Worm (Caenorhabditis elegans): ENCODE data around the gene C14A11.9.
A peak's percentile ranks its signal among the peaks of the same experiment; 100 is the strongest.

Gene C14A11.9

ce11 chrX:2826337-2826736, 16.9 kb upstream of the C14A11.9 start:
- TF ChIP-seq zfh-2 (GFP tag; conservative IDR thresholded peaks at IDR 0.05), result peak; percentile 77
- TF ChIP-seq mel-28 (tag; optimal IDR thresholded peaks at IDR 0.05; ENCODE audit: borderline replicate concordance), result no peak
- TF ChIP-seq lin-26 (GFP tag; IDR thresholded peaks at IDR 0.05), result no peak
- TF ChIP-seq egrh-3 (GFP tag; IDR thresholded peaks at IDR 0.05), result peak; percentile 43; the same call in 1 of the 2 replicates
- TF ChIP-seq nhr-80 (tag; optimal IDR thresholded peaks at IDR 0.05), result no peak
- no peak for TF ChIP-seq D2030.7 (GFP tag; IDR thresholded peaks at IDR 0.05)
- no peak for TF ChIP-seq chd-7 (tag; optimal IDR thresholded peaks at IDR 0.05)
- TF ChIP-seq lsl-1 (GFP tag; optimal IDR thresholded peaks at IDR 0.05), result no peak
- TF ChIP-seq dpl-1 (GFP tag; optimal IDR thresholded peaks at IDR 0.05), result no peak
- TF ChIP-seq aptf-3 (GFP tag; IDR thresholded peaks at IDR 0.05), result no peak
- TF ChIP-seq F39B2.1 (GFP tag; IDR thresholded peaks at IDR 0.05), result no peak

ce11 chrX:2820148-2820547, 10.7 kb upstream of the C14A11.9 start, which contains the start of gene tsp-6:
Gene tsp-6, plus strand, starts transcription at chrX:2820448.
- TF ChIP-seq nhr-90 (tag; optimal IDR thresholded peaks at IDR 0.05) (no peak), ets-4 (GFP tag; optimal IDR thresholded peaks at IDR 0.05) (no peak), Y67H2A.10 (GFP tag; conservative IDR thresholded peaks at IDR 0.05) (no peak), pbrm-1 (GFP tag; IDR thresholded peaks at IDR 0.05) (no peak)

- TF ChIP-seq pha-4 (tag; optimal IDR thresholded peaks at IDR 0.05) (no peak), fkh-3 (tag; optimal IDR thresholded peaks at IDR 0.05) (no peak), nhr-179 (tag; optimal IDR thresholded peaks at IDR 0.05) (no peak), F33H1.4 (GFP tag; IDR thresholded peaks at IDR 0.05) (no peak), ztf-18 (tag; optimal IDR thresholded peaks at IDR 0.05) (no peak), snpc-1.1 (tag; optimal IDR thresholded peaks at IDR 0.05; ENCODE audit: insufficient read depth) (no peak), lin-40 (tag; optimal IDR thresholded peaks at IDR 0.05) (no peak), sdz-38 (tag; optimal IDR thresholded peaks at IDR 0.05) (no peak), pbrm-1 (GFP tag; IDR thresholded peaks at IDR 0.05) (no peak)
These were observed 10.3 kb upstream of the C14A11.9 start for ce11 chrX:2819747-2820146.

- TF ChIP-seq lsy-27 (tag; optimal IDR thresholded peaks at IDR 0.05; ENCODE audit: borderline replicate concordance, insufficient read depth) (no peak), athp-1 (tag; optimal IDR thresholded peaks at IDR 0.05) (no peak), hmg-20 (GFP tag; IDR thresholded peaks at IDR 0.05) (no peak), nfyb-1 (GFP tag; IDR thresholded peaks at IDR 0.05) (no peak), F52B5.7 (tag; optimal IDR thresholded peaks at IDR 0.05) (no peak), ztf-28 (GFP tag; IDR thresholded peaks at IDR 0.05) (no peak), ceh-58 (GFP tag; IDR thresholded peaks at IDR 0.05) (no peak), efl-1 (GFP tag; optimal IDR thresholded peaks at IDR 0.05) (no peak)
These were observed 9.5 kb upstream of the C14A11.9 start for ce11 chrX:2818899-2819298.

ce11 chrX:2814097-2814720, 4.8 kb upstream of the C14A11.9 start, which contains the start of gene C14A11.6:
Gene C14A11.6, minus strand, starts transcription at chrX:2814147.
- no peak for TF ChIP-seq ama-1 (optimal IDR thresholded peaks at IDR 0.05)
- TF ChIP-seq ama-1 (GFP tag; optimal IDR thresholded peaks at IDR 0.05), result no peak
- TF ChIP-seq attf-5 (GFP tag; optimal IDR thresholded peaks at IDR 0.05), result no peak
- TF ChIP-seq akir-1 (GFP tag; optimal IDR thresholded peaks at IDR 0.05), result no peak
- TF ChIP-seq sea-2 (GFP tag; IDR thresholded peaks at IDR 0.05), result no peak
- no peak for TF ChIP-seq ets-4 (GFP tag; optimal IDR thresholded peaks at IDR 0.05)
- no peak for TF ChIP-seq mel-28 (tag; optimal IDR thresholded peaks at IDR 0.05; ENCODE audit: borderline replicate concordance)
- TF ChIP-seq madf-8 (GFP tag; conservative IDR thresholded peaks at IDR 0.05), result no peak
- TF ChIP-seq madf-6 (GFP tag; IDR thresholded peaks at IDR 0.05), result no peak

Measured in whole organism, young adult.